Fruit fly (Drosophila melanogaster): ENCODE data around the gene CG10853.

- TF ChIP-seq EcR (GFP tag; optimal IDR thresholded peaks at IDR 0.05) (no peak), gl (tag; optimal IDR thresholded peaks at IDR 0.05) (no peak), CG13204 (GFP tag; optimal IDR thresholded peaks at IDR 0.05) (no peak), D1 (tag; optimal IDR thresholded peaks at IDR 0.05) (no peak), CG32121 (GFP tag; IDR thresholded peaks at IDR 0.05) (no peak), Ets98B (GFP tag; IDR thresholded peaks at IDR 0.05) (no peak), CG12605 (GFP tag; IDR thresholded peaks at IDR 0.05) (no peak), CG14655 (GFP tag; optimal IDR thresholded peaks at IDR 0.05) (no peak)
Observed at dm6 chr3L:3923631-3924274, 23.9 kb upstream of the CG10853 start.
